Fruit fly (Drosophila melanogaster): ENCODE data around the gene CCKLR-17D3.

DNA sequence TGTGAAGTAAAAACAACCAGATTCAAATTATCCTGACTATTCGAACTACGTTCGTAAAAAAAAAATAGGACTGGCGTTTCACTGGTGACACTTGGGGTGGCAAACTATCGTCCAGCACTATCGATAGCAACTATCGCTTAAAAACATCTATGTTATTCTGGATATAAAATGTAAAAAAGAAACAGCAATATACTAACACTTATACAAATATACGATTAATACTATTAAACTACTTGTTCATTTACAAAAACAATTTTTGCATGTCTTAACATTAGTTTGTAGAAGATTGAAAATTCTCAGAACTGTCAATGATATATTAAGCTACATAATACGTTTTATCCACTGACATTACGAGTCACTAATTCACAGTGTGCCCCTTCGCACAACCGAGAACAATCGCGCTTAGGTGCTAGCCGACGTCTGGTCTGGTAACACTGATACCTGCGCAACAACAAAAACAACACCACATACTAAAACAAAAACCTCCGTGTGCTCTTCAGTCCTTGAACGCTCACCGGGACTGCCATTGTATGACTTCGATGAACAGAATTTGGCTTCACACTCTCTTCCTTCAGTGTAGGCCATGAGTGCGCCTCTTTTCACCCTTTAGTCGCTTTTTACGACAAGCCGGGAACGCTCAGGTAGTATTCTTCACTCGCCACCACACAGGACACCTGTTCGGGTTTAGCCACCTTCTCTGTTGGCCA, 9.7 kb upstream of the CCKLR-17D3 start, which contains the start of gene CG18259:
- TF ChIP-seq CG8301 (tag; optimal IDR thresholded peaks at IDR 0.05) = no peak
- TF ChIP-seq CG12605 (GFP tag; IDR thresholded peaks at IDR 0.05) = no peak
- no peak for TF ChIP-seq CG8159 (tag; optimal IDR thresholded peaks at IDR 0.05)
- no peak for TF ChIP-seq Pif1B (GFP tag; optimal IDR thresholded peaks at IDR 0.05)
- TF ChIP-seq Pif1A (GFP tag; optimal IDR thresholded peaks at IDR 0.05) = no peak
- TF ChIP-seq CG17806 (tag; optimal IDR thresholded peaks at IDR 0.05) = no peak
